Worm (Caenorhabditis elegans): ENCODE data around the gene T05C1.3.

Gene T05C1.3

ce11 chrII:4460851-4461250 is 28.3 kb downstream of the T05C1.3 start, which contains the start of the genes T12C9.7 and vps-18:
Gene T12C9.7, minus strand, starts transcription at chrII:4460951.
Gene vps-18, plus strand, starts transcription at chrII:4461130.
- TF ChIP-seq unc-62 (GFP tag; optimal IDR thresholded peaks at IDR 0.05): no peak
- TF ChIP-seq lin-39 (tag; optimal IDR thresholded peaks at IDR 0.05): no peak
- TF ChIP-seq ZK546.5 (tag; optimal IDR thresholded peaks at IDR 0.05): no peak
- TF ChIP-seq ceh-16 (tag; optimal IDR thresholded peaks at IDR 0.05): no peak
- TF ChIP-seq ztf-1 (GFP tag; conservative IDR thresholded peaks at IDR 0.05): no peak
- TF ChIP-seq ztf-4 (tag; optimal IDR thresholded peaks at IDR 0.05): no peak
- no peak for TF ChIP-seq Y55F3AM.14 (GFP tag; optimal IDR thresholded peaks at IDR 0.05)
- no peak for TF ChIP-seq nhr-11 (tag; optimal IDR thresholded peaks at IDR 0.05)
- no peak for TF ChIP-seq alr-1 (tag; optimal IDR thresholded peaks at IDR 0.05)

ce11 chrII:4460297-4460696 is 28.9 kb downstream of the T05C1.3 start:
- TF ChIP-seq R02D3.7 (tag; optimal IDR thresholded peaks at IDR 0.05): no peak
- no peak for TF ChIP-seq sem-4 (tag; optimal IDR thresholded peaks at IDR 0.05)
- no peak for TF ChIP-seq lsy-2 (tag; optimal IDR thresholded peaks at IDR 0.05)
- no peak for TF ChIP-seq alr-1 (tag; optimal IDR thresholded peaks at IDR 0.05)
- TF ChIP-seq unc-62 (GFP tag; optimal IDR thresholded peaks at IDR 0.05): no peak
- TF ChIP-seq blmp-1 (tag; optimal IDR thresholded peaks at IDR 0.05; ENCODE audit: insufficient read depth): no peak
- no peak for TF ChIP-seq ceh-82 (tag; optimal IDR thresholded peaks at IDR 0.05)
- TF ChIP-seq lin-39 (tag; optimal IDR thresholded peaks at IDR 0.05): no peak
- no peak for TF ChIP-seq sma-3 (GFP tag; optimal IDR thresholded peaks at IDR 0.05)
- TF ChIP-seq zag-1 (tag; optimal IDR thresholded peaks at IDR 0.05): no peak
- no peak for TF ChIP-seq sma-9 (GFP tag; optimal IDR thresholded peaks at IDR 0.05)
- TF ChIP-seq sma-9 (tag; optimal IDR thresholded peaks at IDR 0.05): no peak
- TF ChIP-seq nhr-25 (tag; optimal IDR thresholded peaks at IDR 0.05): no peak
- TF ChIP-seq ZK546.5 (tag; optimal IDR thresholded peaks at IDR 0.05): no peak
- TF ChIP-seq nhr-11 (tag; optimal IDR thresholded peaks at IDR 0.05): no peak
- no peak for TF ChIP-seq crh-2 (tag; optimal IDR thresholded peaks at IDR 0.05)
- TF ChIP-seq Y55F3AM.14 (GFP tag; optimal IDR thresholded peaks at IDR 0.05): no peak
- no peak for TF ChIP-seq mbf-1 (tag; optimal IDR thresholded peaks at IDR 0.05)

DNA sequence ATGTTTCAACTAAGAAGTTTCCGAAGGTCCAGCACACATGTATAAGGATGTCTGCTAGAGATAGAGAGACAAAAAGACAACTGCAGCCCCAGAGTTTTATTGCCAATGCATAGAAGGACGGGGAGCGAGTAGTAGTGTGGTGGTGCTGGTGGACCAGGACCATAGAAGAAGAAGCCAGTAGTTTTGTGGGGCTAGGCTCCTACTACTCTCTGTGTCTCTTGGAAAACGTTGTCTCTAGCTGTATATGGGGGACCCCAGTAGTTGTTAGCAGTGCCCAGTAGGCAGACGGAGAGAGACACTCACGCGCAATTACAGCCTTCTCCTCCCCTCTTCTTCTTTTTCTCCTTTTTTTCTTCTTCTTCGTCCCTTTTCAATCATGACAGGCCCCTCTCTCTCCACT is 33.2 kb downstream of the T05C1.3 start:
- TF ChIP-seq unc-39 (tag; optimal IDR thresholded peaks at IDR 0.05) (no peak), sem-4 (tag; optimal IDR thresholded peaks at IDR 0.05) (peak; percentile 47), skn-1 (tag; optimal IDR thresholded peaks at IDR 0.05) (no peak), nhr-6 (tag; optimal IDR thresholded peaks at IDR 0.05) (peak; percentile 3), nhr-12 (tag; optimal IDR thresholded peaks at IDR 0.05) (no peak), ztf-4 (tag; optimal IDR thresholded peaks at IDR 0.05) (no peak), elt-1 (tag; optimal IDR thresholded peaks at IDR 0.05) (no peak), ceh-82 (tag; optimal IDR thresholded peaks at IDR 0.05) (no peak), lin-11 (tag; optimal IDR thresholded peaks at IDR 0.05) (no peak), nhr-25 (tag; optimal IDR thresholded peaks at IDR 0.05) (no peak), R02D3.7 (tag; optimal IDR thresholded peaks at IDR 0.05) (no peak), mab-5 (tag; optimal IDR thresholded peaks at IDR 0.05) (no peak), F13H6.1 (tag; optimal IDR thresholded peaks at IDR 0.05) (peak; percentile 62), unc-62 (GFP tag; optimal IDR thresholded peaks at IDR 0.05) (no peak), Y55F3AM.14 (GFP tag; optimal IDR thresholded peaks at IDR 0.05) (peak; percentile 55), ama-1 (optimal IDR thresholded peaks at IDR 0.05) (no peak), snpc-4 (tag; optimal IDR thresholded peaks at IDR 0.05) (no peak), nhr-10 (tag; optimal IDR thresholded peaks at IDR 0.05) (no peak), unc-55 (GFP tag; optimal IDR thresholded peaks at IDR 0.05) (peak; percentile 68), lin-39 (tag; optimal IDR thresholded peaks at IDR 0.05) (no peak), blmp-1 (tag; optimal IDR thresholded peaks at IDR 0.05; ENCODE audit: insufficient read depth) (no peak), dmd-4 (tag; optimal IDR thresholded peaks at IDR 0.05) (no peak), crh-2 (tag; optimal IDR thresholded peaks at IDR 0.05) (peak; percentile 17), lin-13 (GFP tag; optimal IDR thresholded peaks at IDR 0.05) (no peak), elt-3 (tag; optimal IDR thresholded peaks at IDR 0.05) (no peak), lsy-2 (tag; optimal IDR thresholded peaks at IDR 0.05) (peak; percentile 19 to 25), aly-2 (tag; optimal IDR thresholded peaks at IDR 0.05) (no peak), mdl-1 (tag; optimal IDR thresholded peaks at IDR 0.05) (peak in 1 of 2 experiments; percentile 32), mbf-1 (tag; optimal IDR thresholded peaks at IDR 0.05) (no peak), ztf-1 (GFP tag; conservative IDR thresholded peaks at IDR 0.05) (no peak), ZK546.5 (tag; optimal IDR thresholded peaks at IDR 0.05) (no peak), ztf-11 (tag; optimal IDR thresholded peaks at IDR 0.05) (no peak), zag-1 (tag; optimal IDR thresholded peaks at IDR 0.05) (peak; percentile 38), nhr-237 (tag; optimal IDR thresholded peaks at IDR 0.05) (no peak), egl-27 (tag; optimal IDR thresholded peaks at IDR 0.05) (no peak), nhr-11 (tag; optimal IDR thresholded peaks at IDR 0.05) (no peak), ceh-16 (tag; optimal IDR thresholded peaks at IDR 0.05) (no peak), nhr-129 (tag; optimal IDR thresholded peaks at IDR 0.05) (peak; percentile 45), nhr-21 (tag; optimal IDR thresholded peaks at IDR 0.05) (no peak), peb-1 (tag; optimal IDR thresholded peaks at IDR 0.05) (no peak), fos-1 (tag; optimal IDR thresholded peaks at IDR 0.05) (no peak), nhr-77 (tag; optimal IDR thresholded peaks at IDR 0.05) (no peak), sma-9 (GFP tag; optimal IDR thresholded peaks at IDR 0.05) (no peak), sma-9 (tag; optimal IDR thresholded peaks at IDR 0.05) (no peak), gmeb-1 (tag; optimal IDR thresholded peaks at IDR 0.05) (no peak), nhr-23 (tag; optimal IDR thresholded peaks at IDR 0.05) (no peak)
